Fruit fly (Drosophila melanogaster) whole organism, embryonic: Measurements from ENCODE around the gene CG7714.

ENCODE experiments used
- Abd-B ChIP-seq: fragments of 200-800 bp; sonication (Bioruptor generic); optimal IDR thresholded peaks from 2 replicates; lab custom pipeline; 2018; ENCODE audit warnings: missing biosample characterization, mild to moderate bottlenecking, missing genetic modification characterization, moderate library complexity
- Adf1 ChIP-seq: fragments of 200-800 bp; sonication (Bioruptor generic); IDR thresholded peaks from 2 replicates; pipeline ENCODE4 v1.3.6; 2022; ENCODE audit warnings: missing biosample characterization, missing genetic modification characterization
- CG10147 ChIP-seq: fragments of 200-800 bp; sonication (Bioruptor generic); optimal IDR thresholded peaks from 2 replicates; lab custom pipeline; 2019; ENCODE audit warnings: missing biosample characterization, mild to moderate bottlenecking, missing genetic modification characterization, moderate library complexity
- CG10209 ChIP-seq: fragments of 200-800 bp; sonication (Bioruptor generic); optimal IDR thresholded peaks from 3 replicates; lab custom pipeline; 2017; ENCODE audit warnings: missing biosample characterization, mild to moderate bottlenecking, missing genetic modification characterization, missing genetic modification reagents
- CG10654 ChIP-seq: fragments of 200-800 bp; sonication (Bioruptor generic); optimal IDR thresholded peaks from 2 replicates; lab custom pipeline; 2016; ENCODE audit warnings: missing biosample characterization, missing genetic modification characterization
- CG10959 ChIP-seq: fragments of 200-800 bp; sonication (Bioruptor generic); IDR thresholded peaks from 2 replicates; pipeline ENCODE4 v1.3.6; 2022; ENCODE audit warnings: missing biosample characterization, missing genetic modification characterization
- CG11085 ChIP-seq: fragments of 200-800 bp; sonication (Bioruptor generic); IDR thresholded peaks from 2 replicates; pipeline ENCODE4 v1.3.6; 2022; ENCODE audit warnings: missing biosample characterization, missing genetic modification characterization
- CG13123 ChIP-seq: fragments of 200-800 bp; sonication (Bioruptor generic); optimal IDR thresholded peaks from 2 replicates; lab custom pipeline; 2016; ENCODE audit warnings: missing biosample characterization, missing genetic modification characterization
- CG13424 ChIP-seq: fragments of 200-800 bp; sonication (Bioruptor generic); optimal IDR thresholded peaks from 2 replicates; lab custom pipeline; 2019; ENCODE audit warnings: missing biosample characterization, mild to moderate bottlenecking, missing genetic modification characterization, moderate library complexity
- CG13624 ChIP-seq: fragments of 200-800 bp; sonication (Bioruptor generic); optimal IDR thresholded peaks from 2 replicates; lab custom pipeline; 2016; ENCODE audit warnings: missing biosample characterization, missing genetic modification characterization
- CG14014 ChIP-seq: fragments of 200-800 bp; sonication (Bioruptor generic); IDR thresholded peaks from 2 replicates; pipeline ENCODE4 v1.3.6; 2022; ENCODE audit warnings: missing biosample characterization, missing genetic modification characterization
- CG16779 ChIP-seq: fragments of 200-800 bp; sonication (Bioruptor generic); IDR thresholded peaks from 2 replicates; pipeline ENCODE4 v1.3.6; 2022; ENCODE audit warnings: missing biosample characterization, missing genetic modification characterization
- CG18476 ChIP-seq: fragments of 200-800 bp; sonication (Bioruptor generic); optimal IDR thresholded peaks from 2 replicates; lab custom pipeline; 2016; ENCODE audit warnings: missing biosample characterization, mild to moderate bottlenecking, missing genetic modification characterization
- CG2120 ChIP-seq: fragments of 200-800 bp; sonication (Bioruptor generic); optimal IDR thresholded peaks from 3 replicates; lab custom pipeline; 2016; ENCODE audit warnings: missing biosample characterization, missing genetic modification characterization
- CG33557 ChIP-seq: fragments of 200-800 bp; sonication (Bioruptor generic); optimal IDR thresholded peaks from 2 replicates; lab custom pipeline; 2019; ENCODE audit warnings: missing biosample characterization, mild to moderate bottlenecking, missing genetic modification characterization, moderate library complexity
- CG3726 ChIP-seq: fragments of 200-800 bp; sonication (Bioruptor generic); IDR thresholded peaks from 3 replicates; pipeline ENCODE4, ENCODE4 v1.3.6; 2022; ENCODE audit warnings: missing biosample characterization, missing genetic modification characterization
- CG7963 ChIP-seq: fragments of 200-800 bp; sonication (Bioruptor generic); IDR thresholded peaks from 3 replicates; pipeline ENCODE4 v1.3.6; 2022; ENCODE audit warnings: missing biosample characterization, missing genetic modification characterization; ENCODE audit not compliant: partially characterized antibody
- CG9876 ChIP-seq: fragments of 200-800 bp; sonication (Bioruptor generic); optimal IDR thresholded peaks from 2 replicates; lab custom pipeline; 2016; ENCODE audit warnings: missing biosample characterization, missing genetic modification characterization
- CTCF ChIP-seq: fragments of 200-800 bp; sonication (Bioruptor generic); optimal IDR thresholded peaks from 2 replicates; lab custom pipeline; 2017; ENCODE audit warnings: missing biosample characterization, mild to moderate bottlenecking, missing genetic modification characterization, moderate library complexity
- Deaf1 ChIP-seq: fragments of 200-800 bp; optimal IDR thresholded peaks from 3 replicates; lab custom pipeline; 2019; ENCODE audit warnings: missing biosample characterization, mild to moderate bottlenecking, missing genetic modification characterization, moderate library complexity
- Dfd ChIP-seq, 2 experiments: fragments of >200 bp; optimal IDR thresholded peaks; 2 replicates each; lab custom pipeline; 2017; ENCODE audit warnings: missing biosample characterization in 2 of 2, missing genetic modification characterization in 2 of 2
- Doc3 ChIP-seq: fragments of 200-800 bp; sonication (Bioruptor generic); IDR thresholded peaks from 3 replicates; pipeline ENCODE4 v1.3.6; 2022; ENCODE audit warnings: missing biosample characterization, missing genetic modification characterization; ENCODE audit not compliant: partially characterized antibody
- Ets97D ChIP-seq: fragments of 200-800 bp; sonication (Bioruptor generic); optimal IDR thresholded peaks from 3 replicates; lab custom pipeline; 2016; ENCODE audit warnings: missing biosample characterization, missing genetic modification characterization
- HmgD ChIP-seq: fragments of 200-800 bp; sonication (Bioruptor generic); optimal IDR thresholded peaks from 3 replicates; lab custom pipeline; 2016; ENCODE audit warnings: missing biosample characterization, missing genetic modification characterization
- Hr78 ChIP-seq, 2 experiments: fragments of 200-800 bp in 1 of 2; fragments of >200 bp in 1 of 2; sonication (Bioruptor generic) in 1 of 2; optimal IDR thresholded peaks; 2 replicates each; lab custom pipeline; 2017 to 2019; ENCODE audit warnings: missing biosample characterization in 2 of 2, missing genetic modification characterization in 2 of 2, mild to moderate bottlenecking in 1 of 2, moderate library complexity in 1 of 2
- Mes4 ChIP-seq: fragments of 200-800 bp; sonication (Bioruptor generic); optimal IDR thresholded peaks from 2 replicates; lab custom pipeline; 2016; ENCODE audit warnings: missing biosample characterization, missing genetic modification characterization
- Myb ChIP-seq: fragments of 200-800 bp; sonication (Bioruptor generic); optimal IDR thresholded peaks from 2 replicates; lab custom pipeline; 2016; ENCODE audit warnings: missing biosample characterization, missing genetic modification characterization
- Nf-YB ChIP-seq: fragments of 200-800 bp; sonication (Bioruptor generic); optimal IDR thresholded peaks from 3 replicates; lab custom pipeline; 2019; ENCODE audit warnings: missing biosample characterization, mild to moderate bottlenecking, missing genetic modification characterization, moderate library complexity
- Oaz ChIP-seq: fragments of 200-800 bp; sonication (Bioruptor generic); IDR thresholded peaks from 2 replicates; pipeline ENCODE4 v1.3.6; 2022; ENCODE audit warnings: missing biosample characterization, missing genetic modification characterization
- Oli ChIP-seq: fragments of 200-800 bp; sonication (Bioruptor generic); optimal IDR thresholded peaks from 2 replicates; lab custom pipeline; 2018; ENCODE audit warnings: missing biosample characterization, mild to moderate bottlenecking, missing genetic modification characterization, moderate library complexity
- Trl ChIP-seq, 3 experiments: fragments of >200 bp in 2 of 3; fragments of 200-800 bp in 1 of 3; sonication (Bioruptor generic) in 1 of 3; optimal IDR thresholded peaks; 2 replicates in 1 of 3; 3 replicates in 2 of 3; lab custom pipeline; 2016 to 2017; ENCODE audit warnings: missing biosample characterization in 1 of 3, missing genetic modification characterization in 1 of 3
- Xrp1 ChIP-seq: fragments of 200-800 bp; sonication (Bioruptor generic); IDR thresholded peaks from 2 replicates; pipeline ENCODE4 v1.3.6; 2022; ENCODE audit warnings: missing biosample characterization, missing genetic modification characterization
- al ChIP-seq: fragments of 200-800 bp; sonication (Bioruptor generic); IDR thresholded peaks from 2 replicates; pipeline ENCODE4 v1.3.6; 2022; ENCODE audit warnings: missing biosample characterization, missing genetic modification characterization
- chinmo ChIP-seq: fragments of 200-800 bp; sonication (Bioruptor generic); IDR thresholded peaks from 4 replicates; pipeline ENCODE4 v1.3.6; 2022; ENCODE audit warnings: missing biosample characterization, missing genetic modification characterization; ENCODE audit not compliant: partially characterized antibody
- croc ChIP-seq: fragments of 200-800 bp; sonication (Bioruptor generic); conservative IDR thresholded peaks from 3 replicates; pipeline ENCODE4 v1.3.6; 2022; ENCODE audit warnings: missing biosample characterization, missing genetic modification characterization
- dati ChIP-seq: fragments of 200-800 bp; sonication (Bioruptor generic); IDR thresholded peaks from 2 replicates; pipeline ENCODE4 v1.3.6; 2022; ENCODE audit warnings: missing biosample characterization, missing genetic modification characterization
- disco-r ChIP-seq: fragments of 200-800 bp; sonication (Bioruptor generic); optimal IDR thresholded peaks from 2 replicates; lab custom pipeline; 2016; ENCODE audit warnings: missing biosample characterization, missing genetic modification characterization
- dmrt11E ChIP-seq: fragments of 200-800 bp; sonication (Bioruptor generic); optimal IDR thresholded peaks from 3 replicates; lab custom pipeline; 2018; ENCODE audit warnings: missing biosample characterization, mild to moderate bottlenecking, missing genetic modification characterization, moderate library complexity
- dpn ChIP-seq, 2 experiments: fragments of 200-800 bp; sonication (Bioruptor generic); optimal IDR thresholded peaks; 3 replicates each; lab custom pipeline; 2016; ENCODE audit warnings: missing biosample characterization in 2 of 2, missing genetic modification characterization in 2 of 2
- fd64A ChIP-seq: fragments of 200-800 bp; sonication (Bioruptor generic); optimal IDR thresholded peaks from 3 replicates; lab custom pipeline; 2018; ENCODE audit warnings: missing biosample characterization, mild to moderate bottlenecking, missing genetic modification characterization
- fd96Cb ChIP-seq: fragments of 200-800 bp; sonication (Bioruptor generic); optimal IDR thresholded peaks from 2 replicates; lab custom pipeline; 2018; ENCODE audit warnings: missing biosample characterization, mild to moderate bottlenecking, missing genetic modification characterization, moderate library complexity
- gro ChIP-seq: fragments of 200-800 bp; sonication (Bioruptor generic); optimal IDR thresholded peaks from 2 replicates; lab custom pipeline; 2016; ENCODE audit warnings: missing biosample characterization, missing genetic modification characterization
- hb ChIP-seq: fragments of 200-800 bp; sonication (Bioruptor generic); IDR thresholded peaks from 3 replicates; pipeline ENCODE4 v1.3.6; 2022; ENCODE audit warnings: missing biosample characterization, missing genetic modification characterization; ENCODE audit not compliant: partially characterized antibody
- kni ChIP-seq: fragments of 200-800 bp; sonication (Bioruptor generic); optimal IDR thresholded peaks from 3 replicates; lab custom pipeline; 2017; ENCODE audit warnings: mild to moderate bottlenecking, missing biosample characterization, missing genetic modification reagents, missing genetic modification characterization
- pb ChIP-seq: fragments of 200-800 bp; sonication (Bioruptor generic); optimal IDR thresholded peaks from 3 replicates; lab custom pipeline; 2016; ENCODE audit warnings: missing biosample characterization, missing genetic modification characterization
- pros ChIP-seq: fragments of 200-800 bp; sonication (Bioruptor generic); optimal IDR thresholded peaks from 3 replicates; lab custom pipeline; 2019; ENCODE audit warnings: missing biosample characterization, mild to moderate bottlenecking, missing genetic modification characterization, moderate library complexity
- pum ChIP-seq: fragments of 200-800 bp; sonication (Bioruptor generic); optimal IDR thresholded peaks from 2 replicates; lab custom pipeline; 2016; ENCODE audit warnings: missing biosample characterization, missing genetic modification characterization
- sqz ChIP-seq: fragments of 200-800 bp; sonication (Bioruptor generic); optimal IDR thresholded peaks from 3 replicates; lab custom pipeline; 2018; ENCODE audit warnings: missing biosample characterization, mild to moderate bottlenecking, missing genetic modification characterization
- ssp ChIP-seq: fragments of 200-800 bp; sonication (Bioruptor generic); IDR thresholded peaks from 2 replicates; pipeline ENCODE4 v1.3.6; 2022; ENCODE audit warnings: missing biosample characterization, missing genetic modification characterization
- wdn ChIP-seq: fragments of 200-800 bp; sonication (Bioruptor generic); IDR thresholded peaks from 2 replicates; pipeline ENCODE4 v1.3.6; 2022; ENCODE audit warnings: missing biosample characterization, missing genetic modification characterization

Gene CG7714

DNA sequence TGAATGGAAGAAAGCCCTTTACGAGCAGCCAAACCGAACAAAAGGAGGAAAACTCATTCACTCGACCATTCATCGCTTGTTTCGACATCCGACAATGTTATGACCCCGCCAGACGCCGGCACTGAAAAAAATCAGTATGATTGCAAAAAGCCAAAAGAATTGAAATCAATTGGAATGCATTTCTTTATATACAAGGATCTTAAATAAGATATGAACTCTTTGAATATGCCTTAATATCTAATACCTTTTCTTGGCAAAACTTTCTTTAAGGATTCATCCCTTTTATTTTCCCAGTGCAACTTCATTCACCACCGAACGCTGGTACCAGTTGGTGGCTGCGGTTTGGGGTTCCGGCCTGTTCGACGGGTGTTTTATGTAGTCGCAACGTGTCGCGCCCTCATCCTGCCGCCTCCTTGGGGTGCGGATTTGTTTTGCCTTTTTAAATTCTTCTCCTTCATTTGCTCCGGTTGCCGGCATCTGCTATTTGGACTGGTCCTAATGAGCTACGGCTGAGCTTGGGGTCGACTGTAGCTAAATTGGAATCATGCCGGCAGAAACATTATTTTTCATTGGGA is 6.4 kb downstream of the CG7714 start (continued):
- TF ChIP-seq Oli (tag; lab: Kevin White, UChicago) (peak; percentile 82), croc (GFP tag; lab: Robert Waterston, UW) (peak; percentile 73; the same call in 2 of the 3 replicates), Trl (optimal IDR thresholded peaks at IDR 0.05; lab: Kevin White, UChicago) (no peak), Trl (GFP tag; optimal IDR thresholded peaks at IDR 0.05; lab: Kevin White, UChicago) (peak; percentile 71), Dfd (GFP tag; optimal IDR thresholded peaks at IDR 0.05; lab: Kevin White, UChicago) (no peak), CG11085 (GFP tag; lab: Robert Waterston, UW) (peak; percentile 66), fd96Cb (tag; lab: Kevin White, UChicago) (peak; percentile 83), CG10147 (GFP tag; lab: Kevin White, UChicago) (peak; percentile 91), CG9876 (GFP tag; lab: Kevin White, UChicago) (peak; percentile 37), dati (GFP tag; lab: Robert Waterston, UW) (peak; percentile 63), CG10654 (GFP tag; lab: Kevin White, UChicago) (peak; percentile 70), hb (no peak), CG16779 (GFP tag; lab: Robert Waterston, UW) (no peak), pb (GFP tag; lab: Kevin White, UChicago) (peak; percentile 67), al (GFP tag; lab: Robert Waterston, UW) (peak; percentile 65; the same call in 1 of the 2 replicates), chinmo (GFP tag; lab: Robert Waterston, UW) (no peak), CG13123 (GFP tag; lab: Kevin White, UChicago) (peak; percentile 45), Mes4 (peak; percentile 72), dpn (GFP tag; optimal IDR thresholded peaks at IDR 0.05; lab: Kevin White, UChicago) (peak; percentile 83 to 86), CG33557 (GFP tag; lab: Kevin White, UChicago) (peak; percentile 57), CG7963 (GFP tag; lab: Robert Waterston, UW) (no peak), HmgD (GFP tag; lab: Kevin White, UChicago) (peak; percentile 22), CG13624 (peak; percentile 83), CG2120 (peak; percentile 93), CTCF (peak; percentile 32), Nf-YB (GFP tag; lab: Kevin White, UChicago) (peak; percentile 64), pros (GFP tag; lab: Kevin White, UChicago) (peak; percentile 39), CG3726 (GFP tag; lab: Robert Waterston, UW) (0 out of 3 replicates have a peak, but pooled peaks have one; percentile 57), Ets97D (GFP tag; lab: Kevin White, UChicago) (peak; percentile 37), disco-r (GFP tag; lab: Kevin White, UChicago) (peak; percentile 70), CG14014 (GFP tag; lab: Robert Waterston, UW) (peak; percentile 90), CG18476 (GFP tag; lab: Kevin White, UChicago) (peak; percentile 84), Adf1 (peak; percentile 66), Deaf1 (tag; lab: Kevin White, UChicago) (peak; percentile 66), Oaz (peak; percentile 85), wdn (peak; percentile 76), gro (GFP tag; lab: Kevin White, UChicago) (peak; percentile 89), ssp (GFP tag; lab: Robert Waterston, UW) (peak; percentile 60), kni (GFP tag; lab: Kevin White, UChicago) (peak; percentile 61), fd64A (peak; percentile 62), dmrt11E (tag; lab: Kevin White, UChicago) (peak; percentile 52), pum (GFP tag; lab: Kevin White, UChicago) (peak; percentile 73), sqz (GFP tag; lab: Kevin White, UChicago) (peak; percentile 75), Myb (GFP tag; lab: Kevin White, UChicago) (peak; percentile 59), Abd-B (peak; percentile 81), Doc3 (GFP tag; lab: Robert Waterston, UW) (no peak), CG10209 (GFP tag; lab: Kevin White, UChicago) (peak; percentile 86), CG10959 (GFP tag; lab: Robert Waterston, UW) (no peak), Hr78 (GFP tag; optimal IDR thresholded peaks at IDR 0.05; lab: Kevin White, UChicago) (no peak), Xrp1 (GFP tag; lab: Robert Waterston, UW) (peak; percentile 90), CG13424 (tag; lab: Kevin White, UChicago) (peak; percentile 92)
